Worm (Caenorhabditis elegans) whole organism, mixed stage, embryonic: ENCODE measurements around the gene twk-44.

Experiments
- unc-39 ChIP-seq: fragments of 150-350 bp; optimal IDR thresholded peaks from 2 replicates; lab custom pipeline; 2014; ENCODE audit warnings: missing biosample characterization, missing genetic modification characterization
- ztf-11 ChIP-seq: fragments of 150-350 bp; optimal IDR thresholded peaks from 2 replicates; lab custom pipeline; 2014; ENCODE audit warnings: missing biosample characterization, missing genetic modification characterization

- TF ChIP-seq ztf-11 (tag; lab: Kevin White, UChicago) (no peak), unc-39 (no peak)
These were observed 4.9 kb downstream of the twk-44 start, which contains the start of gene sto-3 for ce11 chrX:11621997-11622396.
